Worm (Caenorhabditis elegans): ENCODE results near the gene pqn-80.

Gene pqn-80

DNA sequence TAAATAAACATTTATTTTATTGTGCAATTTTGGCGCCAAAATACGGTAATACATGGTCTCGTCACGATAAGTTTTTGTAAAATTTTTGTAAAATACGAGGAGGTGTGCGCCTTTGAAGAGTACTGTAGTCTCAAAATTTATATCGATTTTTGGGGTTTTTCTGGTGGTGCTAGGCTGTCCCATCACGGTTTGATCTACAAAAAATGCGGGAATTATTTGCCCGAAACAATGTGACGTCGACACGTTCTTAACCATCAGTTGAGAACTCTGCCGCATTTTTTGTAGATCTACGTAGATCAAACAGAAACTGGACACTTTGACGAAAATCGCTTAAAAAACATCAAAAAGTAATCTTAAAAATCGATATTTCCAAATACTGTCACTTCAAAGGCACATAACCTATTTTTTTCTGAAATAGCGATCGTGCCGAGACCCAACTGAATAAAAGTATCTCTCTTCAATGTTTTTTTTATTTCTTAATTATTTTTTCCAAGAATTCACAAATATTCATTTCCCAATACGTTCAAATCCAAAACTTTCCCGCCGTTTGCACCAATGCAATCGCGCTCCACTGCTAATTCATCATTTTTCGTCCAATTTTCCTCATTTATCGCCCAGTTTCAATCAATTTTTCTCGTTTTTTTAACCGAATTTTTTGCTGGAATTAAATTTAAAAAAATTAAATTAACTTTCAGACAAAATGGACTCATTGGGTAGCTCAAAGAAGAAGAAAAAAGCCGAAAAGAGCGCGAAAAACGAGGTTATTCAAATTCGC lies at the start of gene pqn-80:
Gene pqn-80, plus strand, starts transcription at position 694 of the 775 bp plus-strand sequence.
- TF ChIP-seq ets-4 (tag; optimal IDR thresholded peaks at IDR 0.05) (no peak), K02D7.2 (tag; optimal IDR thresholded peaks at IDR 0.05) (no peak), ceh-14 (tag; optimal IDR thresholded peaks at IDR 0.05) (no peak), zip-5 (tag; optimal IDR thresholded peaks at IDR 0.05) (no peak), tbx-7 (tag; optimal IDR thresholded peaks at IDR 0.05) (no peak), unc-42 (tag; optimal IDR thresholded peaks at IDR 0.05) (peak; percentile 71), sox-4 (tag; optimal IDR thresholded peaks at IDR 0.05) (no peak), pqm-1 (tag; optimal IDR thresholded peaks at IDR 0.05) (no peak), ceh-2 (tag; optimal IDR thresholded peaks at IDR 0.05) (no peak), pax-1 (tag; optimal IDR thresholded peaks at IDR 0.05) (no peak), hlh-30 (tag; optimal IDR thresholded peaks at IDR 0.05; ENCODE audit: insufficient read depth) (no peak), nfya-1 (tag; optimal IDR thresholded peaks at IDR 0.05) (peak; percentile 30), ceh-6 (GFP tag; optimal IDR thresholded peaks at IDR 0.05) (no peak), pros-1 (tag; optimal IDR thresholded peaks at IDR 0.05) (no peak), ceh-45 (GFP tag; IDR thresholded peaks at IDR 0.05) (no peak), fkh-10 (GFP tag; optimal IDR thresholded peaks at IDR 0.05) (no peak), ceh-34 (tag; optimal IDR thresholded peaks at IDR 0.05) (no peak)

DNA sequence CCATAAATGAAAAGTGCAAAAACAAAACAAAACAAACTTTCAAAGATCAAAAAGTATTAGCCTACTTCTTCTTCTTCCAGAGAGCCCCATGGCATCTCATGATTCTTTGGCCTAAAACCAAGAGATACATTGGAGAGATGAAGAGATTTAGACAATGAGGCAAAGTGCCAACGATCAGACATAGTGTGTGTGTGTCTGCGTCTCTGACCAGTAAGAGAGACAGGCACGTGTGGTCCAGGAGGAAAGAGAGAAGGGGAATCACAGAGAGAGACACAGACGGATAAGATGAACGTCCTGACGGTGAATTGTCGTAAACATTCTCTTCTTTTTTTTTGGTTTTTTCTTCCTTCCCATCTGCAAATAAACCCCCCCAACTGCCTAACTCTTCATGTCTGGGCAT lies 42.9 kb upstream of the pqn-80 start:
- TF ChIP-seq hlh-30 (tag; optimal IDR thresholded peaks at IDR 0.05; ENCODE audit: insufficient read depth) (peak; percentile 99), ztf-16 (tag; optimal IDR thresholded peaks at IDR 0.05) (peak; percentile 23), dve-1 (tag; optimal IDR thresholded peaks at IDR 0.05) (peak; percentile 74), tbx-2 (tag; optimal IDR thresholded peaks at IDR 0.05) (peak; percentile 75), pqm-1 (tag; optimal IDR thresholded peaks at IDR 0.05) (peak; percentile 27), syd-9 (tag; optimal IDR thresholded peaks at IDR 0.05) (peak; percentile 20), elt-2 (tag; optimal IDR thresholded peaks at IDR 0.05) (no peak), ets-4 (tag; optimal IDR thresholded peaks at IDR 0.05) (peak; percentile 23), ceh-34 (tag; optimal IDR thresholded peaks at IDR 0.05) (peak; percentile 0), ceh-18 (tag; optimal IDR thresholded peaks at IDR 0.05) (peak; percentile 86), unc-42 (tag; optimal IDR thresholded peaks at IDR 0.05) (peak; percentile 38), zip-5 (tag; optimal IDR thresholded peaks at IDR 0.05) (no peak), nfya-1 (tag; optimal IDR thresholded peaks at IDR 0.05) (peak; percentile 96), hlh-8 (tag; optimal IDR thresholded peaks at IDR 0.05) (peak; percentile 30), ama-1 (optimal IDR thresholded peaks at IDR 0.05) (no peak), ceh-31 (tag; optimal IDR thresholded peaks at IDR 0.05) (peak; percentile 85), ceh-22 (tag; optimal IDR thresholded peaks at IDR 0.05) (no peak), ceh-30 (tag; optimal IDR thresholded peaks at IDR 0.05) (no peak), C38D4.7 (GFP tag; optimal IDR thresholded peaks at IDR 0.05) (no peak), unc-55 (GFP tag; optimal IDR thresholded peaks at IDR 0.05) (peak; percentile 98), eyg-1 (tag; optimal IDR thresholded peaks at IDR 0.05) (no peak), ahr-1 (tag; optimal IDR thresholded peaks at IDR 0.05) (no peak), ref-2 (tag; optimal IDR thresholded peaks at IDR 0.05) (peak; percentile 54), rnt-1 (tag; optimal IDR thresholded peaks at IDR 0.05) (peak; percentile 56), ceh-2 (tag; optimal IDR thresholded peaks at IDR 0.05) (peak; percentile 18), ttx-3 (tag; optimal IDR thresholded peaks at IDR 0.05) (no peak), hlh-13 (GFP tag; optimal IDR thresholded peaks at IDR 0.05) (no peak), C08G9.2 (tag; optimal IDR thresholded peaks at IDR 0.05) (peak; percentile 7)

DNA sequence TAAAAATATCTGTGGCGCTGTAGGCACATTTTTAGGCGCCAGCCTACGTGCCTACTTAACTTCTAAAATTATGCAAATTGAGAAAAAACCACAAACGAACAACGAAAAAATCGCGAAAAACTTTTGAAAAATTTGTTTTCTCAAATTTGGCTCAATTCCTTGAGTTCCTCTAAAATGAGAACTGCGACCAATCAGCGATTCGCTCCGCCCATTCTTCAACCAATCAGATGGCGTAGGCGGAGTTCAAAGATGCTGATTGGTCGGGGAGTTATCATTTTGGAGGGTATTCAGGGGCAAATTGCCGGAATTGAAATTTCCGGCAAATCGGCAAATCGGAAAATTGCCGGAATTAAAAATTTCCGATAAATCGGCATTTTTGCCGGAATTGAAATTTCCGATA lies 40.5 kb upstream of the pqn-80 start:
- TF ChIP-seq nfya-1 (tag; optimal IDR thresholded peaks at IDR 0.05) (peak; percentile 86), ahr-1 (tag; optimal IDR thresholded peaks at IDR 0.05) (no peak)
